Worm (Caenorhabditis elegans) whole organism, early embryonic: Measurements from ENCODE around the gene C11G10.1.

Source experiments
- ama-1 ChIP-seq: fragments of 150-350 bp; optimal IDR thresholded peaks from 2 replicates; lab custom pipeline; 2014
- ceh-13 ChIP-seq: fragments of 200-800 bp; sonication (Bioruptor generic); optimal IDR thresholded peaks from 2 replicates; lab custom pipeline; 2018; ENCODE audit warnings: mild to moderate bottlenecking, missing genetic modification characterization, missing compliant biosample characterization
- hmg-4 ChIP-seq: fragments of 200-800 bp; sonication (Bioruptor generic); optimal IDR thresholded peaks from 2 replicates; lab custom pipeline; 2018; ENCODE audit warnings: mild to moderate bottlenecking, missing genetic modification characterization, missing compliant biosample characterization
- pes-1 ChIP-seq: fragments of 200-800 bp; sonication (Bioruptor generic); IDR thresholded peaks from 2 replicates; pipeline ENCODE4 v1.3.6; 2022; ENCODE audit warnings: missing genetic modification reagents, missing genetic modification characterization, missing compliant biosample characterization
- tra-4 ChIP-seq: sonication (generic microtip); optimal IDR thresholded peaks from 2 replicates; lab custom pipeline; 2017; ENCODE audit warnings: missing genetic modification characterization, missing compliant biosample characterization

ce11 chrX:15188510-15188909, 30.0 kb upstream of the C11G10.1 start:
- TF ChIP-seq hmg-4 (GFP tag; lab: Kevin White, UChicago) = no peak
- no peak for TF ChIP-seq tra-4 (tag; lab: Kevin White, UChicago)
- TF ChIP-seq pes-1 (GFP tag; lab: Robert Waterston, UW) = no peak
- no peak for TF ChIP-seq ceh-13
- TF ChIP-seq ama-1 (lab: Kevin White, UChicago) = no peak
